Worm (Caenorhabditis elegans): ENCODE data around the gene Y71H2AM.1.

Y71H2AM.1 gene

ce11 chrIII:2871817-2872216 lies 44.9 kb downstream of the Y71H2AM.1 start (continued):
- no peak for TF ChIP-seq fkh-2 (tag; optimal IDR thresholded peaks at IDR 0.05)
- no peak for TF ChIP-seq nhr-28 (tag; optimal IDR thresholded peaks at IDR 0.05)
- no peak for TF ChIP-seq nhr-12 (tag; optimal IDR thresholded peaks at IDR 0.05)
- no peak for TF ChIP-seq daf-12 (tag; optimal IDR thresholded peaks at IDR 0.05)
- TF ChIP-seq mdl-1 (tag; optimal IDR thresholded peaks at IDR 0.05) = peak; percentile 30
- no peak for TF ChIP-seq ZK546.5 (tag; optimal IDR thresholded peaks at IDR 0.05)
- TF ChIP-seq eor-1 (tag; optimal IDR thresholded peaks at IDR 0.05) = no peak
- no peak for TF ChIP-seq zag-1 (tag; optimal IDR thresholded peaks at IDR 0.05)
- no peak for TF ChIP-seq ztf-4 (tag; optimal IDR thresholded peaks at IDR 0.05)
- peak; percentile 25 for TF ChIP-seq elt-1 (tag; optimal IDR thresholded peaks at IDR 0.05)
- peak; percentile 63 for TF ChIP-seq lin-39 (tag; optimal IDR thresholded peaks at IDR 0.05)
- no peak for TF ChIP-seq ceh-9 (tag; optimal IDR thresholded peaks at IDR 0.05)
- peak; percentile 7 for TF ChIP-seq lin-15B (tag; optimal IDR thresholded peaks at IDR 0.05)
- peak; percentile 95 for TF ChIP-seq nhr-25 (tag; optimal IDR thresholded peaks at IDR 0.05)
- TF ChIP-seq nhr-67 (tag; optimal IDR thresholded peaks at IDR 0.05) = no peak
- no peak for TF ChIP-seq nhr-76 (tag; optimal IDR thresholded peaks at IDR 0.05)
- no peak for TF ChIP-seq mml-1 (tag; optimal IDR thresholded peaks at IDR 0.05)
- TF ChIP-seq egl-5 (tag; optimal IDR thresholded peaks at IDR 0.05) = peak; percentile 6

ce11 chrIII:2873116-2873644 lies 46.3 kb downstream of the Y71H2AM.1 start:
- TF ChIP-seq nhr-23 (tag; optimal IDR thresholded peaks at IDR 0.05) = peak; percentile 22
- TF ChIP-seq mdl-1 (tag; optimal IDR thresholded peaks at IDR 0.05) = no peak

DNA sequence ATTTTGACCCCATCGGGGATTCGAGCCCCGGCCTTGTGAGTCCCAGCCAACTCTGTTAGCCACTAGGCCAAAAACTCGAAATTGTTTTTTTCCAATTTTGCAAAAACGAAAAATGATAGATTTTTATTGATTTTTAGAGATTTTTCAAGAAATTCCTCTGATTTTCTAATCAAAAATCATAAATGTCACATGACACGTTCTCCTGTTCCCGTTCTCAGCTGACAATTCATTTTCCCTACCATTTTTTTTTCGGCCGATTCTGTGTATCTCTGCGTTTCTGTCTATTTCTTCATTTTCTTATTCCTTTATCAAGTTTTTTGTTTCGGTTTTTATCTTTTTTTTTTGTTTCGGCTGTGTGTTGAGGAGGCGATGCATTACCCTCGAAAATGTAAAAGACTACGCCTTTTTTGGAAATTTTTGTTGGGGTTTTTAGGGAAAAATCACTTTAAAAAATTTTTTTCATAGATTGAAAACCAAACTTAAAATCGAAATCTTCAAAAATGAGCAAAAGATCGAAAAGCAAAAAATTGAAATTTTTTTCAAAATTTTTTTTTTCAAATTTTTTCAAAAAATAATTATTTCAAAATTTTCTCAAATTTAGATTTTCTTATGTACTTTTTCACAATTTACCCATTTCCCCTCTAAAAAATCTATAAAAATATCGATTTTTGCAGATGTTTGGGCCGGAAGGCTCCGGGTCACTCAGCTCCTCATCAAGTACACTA lies 47.4 kb downstream of the Y71H2AM.1 start, which contains the start of gene klf-1:
Gene klf-1, plus strand, starts transcription at position 675 of the 725 bp plus-strand sequence.
- TF ChIP-seq nhr-43 (tag; optimal IDR thresholded peaks at IDR 0.05; ENCODE audit: poor library complexity, severe bottlenecking) (peak; percentile 70), ceh-28 (tag; optimal IDR thresholded peaks at IDR 0.05) (peak; percentile 15), nhr-23 (tag; optimal IDR thresholded peaks at IDR 0.05) (peak; percentile 74), nfya-1 (tag; optimal IDR thresholded peaks at IDR 0.05; ENCODE audit: insufficient read depth) (peak; percentile 29), nhr-12 (tag; optimal IDR thresholded peaks at IDR 0.05) (no peak), lin-15B (tag; optimal IDR thresholded peaks at IDR 0.05) (no peak), elt-2 (tag; optimal IDR thresholded peaks at IDR 0.05) (peak; percentile 82), pha-4 (tag; optimal IDR thresholded peaks at IDR 0.05) (peak; percentile 16), pqm-1 (tag; optimal IDR thresholded peaks at IDR 0.05) (peak; percentile 41), zag-1 (tag; optimal IDR thresholded peaks at IDR 0.05) (no peak), fkh-2 (tag; optimal IDR thresholded peaks at IDR 0.05) (no peak), nhr-25 (tag; optimal IDR thresholded peaks at IDR 0.05) (peak; percentile 42)

DNA sequence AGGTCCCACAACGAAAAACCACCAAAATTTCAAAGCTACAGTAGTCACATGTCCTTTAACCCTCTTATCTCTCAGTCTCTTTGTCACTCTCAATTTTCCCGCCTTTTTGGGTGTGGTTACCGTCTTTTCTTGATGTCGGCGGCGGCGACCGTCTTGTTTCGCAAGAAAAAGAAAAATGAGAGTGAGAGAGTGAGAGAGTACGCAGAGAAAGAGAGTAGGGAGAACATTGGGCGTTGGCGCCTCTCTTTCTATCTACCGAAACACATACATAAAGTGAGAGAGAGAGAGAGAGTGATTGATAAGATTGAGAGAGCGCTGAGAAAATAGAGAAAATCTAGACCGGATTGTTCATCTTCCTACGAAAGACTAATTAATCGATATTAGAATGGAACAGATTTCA lies 49.1 kb downstream of the Y71H2AM.1 start:
- TF ChIP-seq snpc-4 (tag; optimal IDR thresholded peaks at IDR 0.05) (peak; percentile 29), egl-27 (tag; optimal IDR thresholded peaks at IDR 0.05) (peak; percentile 43), nhr-237 (tag; optimal IDR thresholded peaks at IDR 0.05) (no peak), ceh-9 (tag; optimal IDR thresholded peaks at IDR 0.05) (no peak), elt-2 (tag; optimal IDR thresholded peaks at IDR 0.05) (peak; percentile 91), skn-1 (tag; optimal IDR thresholded peaks at IDR 0.05) (no peak), ztf-4 (tag; optimal IDR thresholded peaks at IDR 0.05) (no peak), hmg-11 (tag; optimal IDR thresholded peaks at IDR 0.05) (peak; percentile 55), lsy-12 (tag; optimal IDR thresholded peaks at IDR 0.05) (peak; percentile 67), nhr-67 (tag; optimal IDR thresholded peaks at IDR 0.05) (no peak), elt-1 (tag; optimal IDR thresholded peaks at IDR 0.05) (peak; percentile 44), ZK546.5 (tag; optimal IDR thresholded peaks at IDR 0.05) (no peak), ceh-28 (tag; optimal IDR thresholded peaks at IDR 0.05) (peak; percentile 84), fkh-2 (tag; optimal IDR thresholded peaks at IDR 0.05) (no peak), daf-12 (tag; optimal IDR thresholded peaks at IDR 0.05) (no peak), lin-39 (tag; optimal IDR thresholded peaks at IDR 0.05) (no peak), jun-1 (tag; optimal IDR thresholded peaks at IDR 0.05) (peak; percentile 22), tbx-2 (tag; optimal IDR thresholded peaks at IDR 0.05) (peak; percentile 39), elt-3 (tag; optimal IDR thresholded peaks at IDR 0.05) (peak; percentile 1 to 92 (median 38)), pqm-1 (tag; optimal IDR thresholded peaks at IDR 0.05) (peak; percentile 59), nhr-43 (tag; optimal IDR thresholded peaks at IDR 0.05; ENCODE audit: poor library complexity, severe bottlenecking) (peak; percentile 81), ceh-16 (tag; optimal IDR thresholded peaks at IDR 0.05) (no peak), nhr-23 (tag; optimal IDR thresholded peaks at IDR 0.05) (peak; percentile 91), nhr-77 (tag; optimal IDR thresholded peaks at IDR 0.05) (no peak), sea-2 (GFP tag; optimal IDR thresholded peaks at IDR 0.05) (no peak), mdl-1 (tag; optimal IDR thresholded peaks at IDR 0.05) (peak; percentile 50), mml-1 (tag; optimal IDR thresholded peaks at IDR 0.05) (no peak), R02D3.7 (tag; optimal IDR thresholded peaks at IDR 0.05) (peak; percentile 18), nfya-1 (tag; optimal IDR thresholded peaks at IDR 0.05; ENCODE audit: insufficient read depth) (peak; percentile 72), nhr-25 (tag; optimal IDR thresholded peaks at IDR 0.05) (peak; percentile 87), nhr-11 (tag; optimal IDR thresholded peaks at IDR 0.05) (no peak), ceh-82 (tag; optimal IDR thresholded peaks at IDR 0.05) (no peak), zag-1 (tag; optimal IDR thresholded peaks at IDR 0.05) (no peak), aly-2 (tag; optimal IDR thresholded peaks at IDR 0.05) (no peak), pha-4 (tag; optimal IDR thresholded peaks at IDR 0.05) (peak; percentile 60), nhr-76 (tag; optimal IDR thresholded peaks at IDR 0.05) (no peak), lin-15B (tag; optimal IDR thresholded peaks at IDR 0.05) (peak; percentile 15)

Data from whole organism, L3 larva.